Fruit fly (Drosophila melanogaster) whole organism, embryonic: Measurements from ENCODE around the gene Gga.

Source experiments
- Ada2b ChIP-seq: fragments of 200-800 bp; sonication (Bioruptor generic); IDR thresholded peaks from 2 replicates; pipeline ENCODE4 v1.3.6; 2022; ENCODE audit warnings: missing biosample characterization, missing genetic modification characterization
- CG10321 ChIP-seq: fragments of 200-800 bp; sonication (Bioruptor generic); IDR thresholded peaks from 2 replicates; pipeline ENCODE4 v1.3.6; 2022; ENCODE audit warnings: missing biosample characterization, missing genetic modification characterization
- CG10431 ChIP-seq: fragments of 200-800 bp; sonication (Bioruptor generic); optimal IDR thresholded peaks from 3 replicates; lab custom pipeline; 2018; ENCODE audit warnings: missing biosample characterization, mild to moderate bottlenecking, missing genetic modification characterization
- CG10565 ChIP-seq: fragments of 200-800 bp; sonication (Bioruptor generic); optimal IDR thresholded peaks from 3 replicates; lab custom pipeline; 2016; ENCODE audit warnings: missing biosample characterization, mild to moderate bottlenecking, missing genetic modification characterization
- CG10959 ChIP-seq: fragments of 200-800 bp; sonication (Bioruptor generic); IDR thresholded peaks from 2 replicates; pipeline ENCODE4 v1.3.6; 2022; ENCODE audit warnings: missing biosample characterization, missing genetic modification characterization
- CG11504 ChIP-seq: fragments of 200-800 bp; sonication (Bioruptor generic); optimal IDR thresholded peaks from 3 replicates; lab custom pipeline; 2019; ENCODE audit warnings: missing biosample characterization, mild to moderate bottlenecking, missing genetic modification characterization, moderate library complexity
- CG12391 ChIP-seq: fragments of 200-800 bp; sonication (Bioruptor generic); optimal IDR thresholded peaks from 3 replicates; lab custom pipeline; 2018; ENCODE audit warnings: missing biosample characterization, mild to moderate bottlenecking, missing genetic modification characterization, moderate library complexity
- CG13287 ChIP-seq: fragments of 200-800 bp; sonication (Bioruptor generic); IDR thresholded peaks from 2 replicates; pipeline ENCODE4 v1.3.6; 2022; ENCODE audit warnings: missing biosample characterization, missing genetic modification characterization; ENCODE audit not compliant: partially characterized antibody
- CG14441 ChIP-seq: fragments of 200-800 bp; sonication (Bioruptor generic); IDR thresholded peaks from 2 replicates; pipeline ENCODE4 v1.3.6; 2022; ENCODE audit warnings: missing biosample characterization, missing genetic modification characterization
- CG14667 ChIP-seq: fragments of 200-800 bp; sonication (Bioruptor generic); IDR thresholded peaks from 2 replicates; pipeline ENCODE4 v1.3.6; 2022; ENCODE audit warnings: missing biosample characterization, missing genetic modification characterization
- CG15479 ChIP-seq: fragments of 200-800 bp; sonication (Bioruptor generic); optimal IDR thresholded peaks from 3 replicates; lab custom pipeline; 2019; ENCODE audit warnings: missing biosample characterization, mild to moderate bottlenecking, missing genetic modification characterization, moderate library complexity
- CG15696 ChIP-seq: fragments of 200-800 bp; sonication (Bioruptor generic); optimal IDR thresholded peaks from 2 replicates; lab custom pipeline; 2019; ENCODE audit warnings: missing biosample characterization, mild to moderate bottlenecking, missing genetic modification characterization, moderate library complexity
- CG16779 ChIP-seq: fragments of 200-800 bp; sonication (Bioruptor generic); IDR thresholded peaks from 2 replicates; pipeline ENCODE4 v1.3.6; 2022; ENCODE audit warnings: missing biosample characterization, missing genetic modification characterization
- CG17385 ChIP-seq: fragments of 200-800 bp; sonication (Bioruptor generic); optimal IDR thresholded peaks from 3 replicates; lab custom pipeline; 2018; ENCODE audit warnings: missing biosample characterization, mild to moderate bottlenecking, missing genetic modification characterization
- CG18476 ChIP-seq: fragments of 200-800 bp; sonication (Bioruptor generic); optimal IDR thresholded peaks from 2 replicates; lab custom pipeline; 2016; ENCODE audit warnings: missing biosample characterization, mild to moderate bottlenecking, missing genetic modification characterization
- CG2889 ChIP-seq: fragments of 200-800 bp; sonication (Bioruptor generic); IDR thresholded peaks from 3 replicates; pipeline ENCODE4 v1.3.6; 2022; ENCODE audit warnings: missing biosample characterization, missing genetic modification characterization
- CG30403 ChIP-seq: fragments of 200-800 bp; sonication (Bioruptor generic); optimal IDR thresholded peaks from 3 replicates; lab custom pipeline; 2016; ENCODE audit warnings: missing biosample characterization, missing genetic modification characterization
- CG31388 ChIP-seq: fragments of 200-800 bp; sonication (Bioruptor generic); optimal IDR thresholded peaks from 2 replicates; lab custom pipeline; 2016; ENCODE audit warnings: missing biosample characterization, missing genetic modification characterization
- CG3163 ChIP-seq: fragments of 200-800 bp; sonication (Bioruptor generic); optimal IDR thresholded peaks from 3 replicates; lab custom pipeline; 2016; ENCODE audit warnings: missing biosample characterization, missing genetic modification characterization
- CG33213 ChIP-seq: fragments of 200-800 bp; sonication (Bioruptor generic); optimal IDR thresholded peaks from 3 replicates; lab custom pipeline; 2016; ENCODE audit warnings: missing biosample characterization, missing genetic modification characterization
- CG3407 ChIP-seq: fragments of 200-800 bp; sonication (Bioruptor generic); optimal IDR thresholded peaks from 2 replicates; lab custom pipeline; 2018; ENCODE audit warnings: missing biosample characterization, mild to moderate bottlenecking, missing genetic modification characterization
- CG4854 ChIP-seq: fragments of 200-800 bp; sonication (Bioruptor generic); optimal IDR thresholded peaks from 2 replicates; lab custom pipeline; 2016; ENCODE audit warnings: missing biosample characterization, missing genetic modification characterization, inconsistent platforms
- CG7987 ChIP-seq: fragments of 200-800 bp; sonication (Bioruptor generic); optimal IDR thresholded peaks from 2 replicates; lab custom pipeline; 2018; ENCODE audit warnings: missing biosample characterization, mild to moderate bottlenecking, missing genetic modification characterization, moderate library complexity
- CG8765 ChIP-seq: fragments of 200-800 bp; sonication (Bioruptor generic); IDR thresholded peaks from 2 replicates; pipeline ENCODE4 v1.3.6; 2022; ENCODE audit warnings: missing biosample characterization, missing genetic modification characterization
- CG9876 ChIP-seq: fragments of 200-800 bp; sonication (Bioruptor generic); optimal IDR thresholded peaks from 2 replicates; lab custom pipeline; 2016; ENCODE audit warnings: missing biosample characterization, missing genetic modification characterization
- Dek ChIP-seq: fragments of 200-800 bp; sonication (Bioruptor generic); optimal IDR thresholded peaks from 3 replicates; lab custom pipeline; 2019; ENCODE audit warnings: missing biosample characterization, mild to moderate bottlenecking, missing genetic modification characterization, moderate library complexity
- Doc3 ChIP-seq: fragments of 200-800 bp; sonication (Bioruptor generic); IDR thresholded peaks from 3 replicates; pipeline ENCODE4 v1.3.6; 2022; ENCODE audit warnings: missing biosample characterization, missing genetic modification characterization; ENCODE audit not compliant: partially characterized antibody
- E2f1 ChIP-seq: fragments of 200-800 bp; sonication (Bioruptor generic); IDR thresholded peaks from 2 replicates; pipeline ENCODE4 v1.3.6; 2022; ENCODE audit warnings: missing biosample characterization, missing genetic modification characterization
- ERR ChIP-seq: fragments of 200-800 bp; sonication (Bioruptor generic); optimal IDR thresholded peaks from 2 replicates; lab custom pipeline; 2016; ENCODE audit warnings: missing biosample characterization, missing genetic modification characterization
- Fer1 ChIP-seq: fragments of 200-800 bp; sonication (Bioruptor generic); optimal IDR thresholded peaks from 2 replicates; lab custom pipeline; 2017; ENCODE audit warnings: missing biosample characterization, mild to moderate bottlenecking, missing genetic modification characterization
- Lpt ChIP-seq: fragments of >200 bp; optimal IDR thresholded peaks from 2 replicates; lab custom pipeline; 2018; ENCODE audit warnings: missing biosample characterization, missing genetic modification characterization
- Oli ChIP-seq: fragments of 200-800 bp; sonication (Bioruptor generic); optimal IDR thresholded peaks from 2 replicates; lab custom pipeline; 2018; ENCODE audit warnings: missing biosample characterization, mild to moderate bottlenecking, missing genetic modification characterization, moderate library complexity
- Xrp1 ChIP-seq: fragments of 200-800 bp; sonication (Bioruptor generic); IDR thresholded peaks from 2 replicates; pipeline ENCODE4 v1.3.6; 2022; ENCODE audit warnings: missing biosample characterization, missing genetic modification characterization
- al ChIP-seq: fragments of 200-800 bp; sonication (Bioruptor generic); IDR thresholded peaks from 2 replicates; pipeline ENCODE4 v1.3.6; 2022; ENCODE audit warnings: missing biosample characterization, missing genetic modification characterization
- bsh ChIP-seq, 2 experiments: fragments of 200-800 bp; sonication (Bioruptor generic); optimal IDR thresholded peaks; 2 replicates each; lab custom pipeline; 2017 to 2018; ENCODE audit warnings: mild to moderate bottlenecking in 2 of 2, missing biosample characterization in 2 of 2, missing genetic modification characterization in 2 of 2, moderate library complexity in 1 of 2
- cad ChIP-seq: fragments of >200 bp; optimal IDR thresholded peaks from 2 replicates; lab custom pipeline; 2017; ENCODE audit warnings: missing biosample characterization, missing genetic modification characterization
- cato ChIP-seq: fragments of 200-800 bp; sonication (Bioruptor generic); optimal IDR thresholded peaks from 2 replicates; lab custom pipeline; 2016; ENCODE audit warnings: missing biosample characterization, missing genetic modification characterization, borderline replicate concordance
- chm ChIP-seq: fragments of 200-800 bp; sonication (Bioruptor generic); IDR thresholded peaks from 2 replicates; pipeline ENCODE4 v1.3.6; 2022; ENCODE audit warnings: missing biosample characterization, missing genetic modification characterization
- fd64A ChIP-seq: fragments of 200-800 bp; sonication (Bioruptor generic); optimal IDR thresholded peaks from 3 replicates; lab custom pipeline; 2018; ENCODE audit warnings: missing biosample characterization, mild to moderate bottlenecking, missing genetic modification characterization
- fru ChIP-seq: fragments of >200 bp; optimal IDR thresholded peaks from 2 replicates; lab custom pipeline; 2017
- jing ChIP-seq: fragments of 200-800 bp; sonication (Bioruptor generic); optimal IDR thresholded peaks from 2 replicates; lab custom pipeline; 2018; ENCODE audit warnings: missing biosample characterization, mild to moderate bottlenecking, missing genetic modification characterization
- phol ChIP-seq: fragments of 200-800 bp; sonication (Bioruptor generic); optimal IDR thresholded peaks from 3 replicates; lab custom pipeline; 2018; ENCODE audit warnings: missing biosample characterization, mild to moderate bottlenecking, missing genetic modification characterization, moderate library complexity
- pros ChIP-seq: fragments of 200-800 bp; sonication (Bioruptor generic); optimal IDR thresholded peaks from 3 replicates; lab custom pipeline; 2019; ENCODE audit warnings: missing biosample characterization, mild to moderate bottlenecking, missing genetic modification characterization, moderate library complexity
- sim ChIP-seq: fragments of 200-800 bp; sonication (Bioruptor generic); IDR thresholded peaks from 2 replicates; pipeline ENCODE4 v1.3.6; 2022; ENCODE audit warnings: missing biosample characterization, missing genetic modification characterization
- tgo ChIP-seq: fragments of 200-800 bp; sonication (Bioruptor generic); IDR thresholded peaks from 3 replicates; pipeline ENCODE4 v1.3.6; 2022; ENCODE audit warnings: missing biosample characterization, missing genetic modification characterization
- unpg ChIP-seq: fragments of 200-800 bp; sonication (Bioruptor generic); optimal IDR thresholded peaks from 3 replicates; lab custom pipeline; 2018; ENCODE audit warnings: missing biosample characterization, mild to moderate bottlenecking, missing genetic modification characterization, moderate library complexity
- vnd ChIP-seq: fragments of 200-800 bp; sonication (Bioruptor generic); IDR thresholded peaks from 3 replicates; pipeline ENCODE4 v1.3.6; 2022; ENCODE audit warnings: missing biosample characterization, missing genetic modification characterization; ENCODE audit not compliant: partially characterized antibody
- wek ChIP-seq: fragments of 200-800 bp; sonication (Bioruptor generic); optimal IDR thresholded peaks from 3 replicates; lab custom pipeline; 2018; ENCODE audit warnings: missing biosample characterization, mild to moderate bottlenecking, missing genetic modification characterization, moderate library complexity
- zen ChIP-seq: fragments of 200-800 bp; sonication (Bioruptor generic); optimal IDR thresholded peaks from 3 replicates; lab custom pipeline; 2018; ENCODE audit warnings: missing biosample characterization, mild to moderate bottlenecking, missing genetic modification characterization, moderate library complexity

The Gga gene

DNA sequence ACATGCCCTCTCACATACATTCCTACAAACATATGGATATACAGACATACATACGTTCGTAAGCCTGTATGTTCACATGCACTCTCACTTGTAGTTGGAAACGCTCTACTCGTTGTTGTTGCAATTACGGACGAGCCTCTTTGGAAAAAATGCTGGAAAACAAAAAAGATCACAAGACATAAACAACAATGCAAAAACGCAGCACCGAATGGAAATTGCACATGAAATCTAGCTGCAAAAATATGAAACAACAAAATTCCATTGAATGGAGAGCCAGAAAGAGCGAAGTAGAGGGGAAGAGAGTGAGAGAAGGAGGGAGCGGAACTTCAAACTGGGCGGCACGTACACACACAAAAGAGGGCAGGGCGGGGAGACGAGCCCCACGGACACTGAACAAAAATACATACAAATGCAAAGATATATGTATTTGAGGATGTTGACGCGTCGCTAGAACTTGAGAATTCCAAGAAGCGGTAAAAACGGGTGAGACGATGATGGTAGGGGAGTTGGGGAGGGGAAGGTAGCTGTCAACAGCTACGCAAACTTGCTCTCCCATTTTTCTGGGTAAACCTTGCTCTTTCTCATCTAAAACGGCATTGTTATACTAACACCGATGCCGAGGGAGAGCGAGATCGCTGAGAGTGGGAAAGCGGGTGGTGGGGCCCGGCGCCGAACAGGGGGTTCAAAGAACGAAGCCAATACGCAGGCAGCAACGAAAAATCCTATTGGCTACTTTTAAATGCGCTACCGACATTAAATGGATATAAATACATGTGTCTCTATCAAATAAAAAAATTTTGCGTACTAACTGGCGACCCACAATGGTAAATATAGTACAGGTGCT is 16.5 kb upstream of the Gga start (continued):
- TF ChIP-seq CG12391 (no peak), CG14667 (GFP tag; lab: Robert Waterston, UW) (no peak), CG3163 (peak; percentile 15), CG7987 (no peak), sim (no peak), bsh (GFP tag; optimal IDR thresholded peaks at IDR 0.05; lab: Kevin White, UChicago) (no peak), unpg (GFP tag; lab: Kevin White, UChicago) (peak; percentile 15), jing (GFP tag; lab: Kevin White, UChicago) (no peak), CG3407 (GFP tag; lab: Kevin White, UChicago) (no peak), CG14441 (GFP tag; lab: Robert Waterston, UW) (peak; percentile 53; the same call in 1 of the 2 replicates), CG10959 (no peak), al (GFP tag; lab: Robert Waterston, UW) (0 out of 2 replicates have a peak, but pooled peaks have one; percentile 11), fru (lab: Kevin White, UChicago) (no peak), ERR (GFP tag; lab: Kevin White, UChicago) (peak; percentile 93), Xrp1 (no peak), CG4854 (GFP tag; lab: Kevin White, UChicago) (no peak), CG10565 (no peak), CG10431 (GFP tag; lab: Kevin White, UChicago) (no peak), CG9876 (GFP tag; lab: Kevin White, UChicago) (no peak), fd64A (no peak), pros (GFP tag; lab: Kevin White, UChicago) (peak; percentile 59), CG18476 (GFP tag; lab: Kevin White, UChicago) (no peak), E2f1 (0 out of 2 replicates have a peak, but pooled peaks have one; percentile 30), Doc3 (GFP tag; lab: Robert Waterston, UW) (no peak), cad (GFP tag; lab: Kevin White, UChicago) (no peak), wek (GFP tag; lab: Kevin White, UChicago) (no peak), CG13287 (GFP tag; lab: Robert Waterston, UW) (peak; percentile 22; the same call in 1 of the 2 replicates), CG31388 (no peak), phol (peak; percentile 20), Fer1 (no peak), CG16779 (no peak), CG2889 (GFP tag; lab: Robert Waterston, UW) (no peak), CG30403 (GFP tag; lab: Kevin White, UChicago) (no peak), zen (tag; lab: Kevin White, UChicago) (no peak), CG10321 (GFP tag; lab: Robert Waterston, UW) (no peak), CG15479 (GFP tag; lab: Kevin White, UChicago) (no peak), CG8765 (GFP tag; lab: Robert Waterston, UW) (no peak), Oli (tag; lab: Kevin White, UChicago) (peak; percentile 70), Lpt (GFP tag; lab: Kevin White, UChicago) (no peak), CG17385 (no peak), tgo (peak; percentile 13; the same call in 1 of the 3 replicates), cato (no peak), chm (GFP tag; lab: Robert Waterston, UW) (peak; percentile 48), CG11504 (tag; lab: Kevin White, UChicago) (no peak), Dek (peak; percentile 58), CG33213 (GFP tag; lab: Kevin White, UChicago) (no peak), Ada2b (GFP tag; lab: Robert Waterston, UW) (0 out of 2 replicates have a peak, but pooled peaks have one; percentile 17), CG15696 (tag; lab: Kevin White, UChicago) (no peak), vnd (no peak)
